Worm (Caenorhabditis elegans) whole organism, L1 larva: ENCODE results near the gene C44H9.4.

ENCODE experiments used
- C04F5.9 ChIP-seq: sonication (generic microtip); optimal IDR thresholded peaks from 2 replicates; lab custom pipeline; 2016; ENCODE audit warnings: missing genetic modification characterization, missing compliant biosample characterization
- F16B12.6 ChIP-seq: fragments of 150-350 bp; optimal IDR thresholded peaks from 2 replicates; lab custom pipeline; 2014; ENCODE audit warnings: missing biosample characterization, missing genetic modification characterization
- Y116A8C.19 ChIP-seq: sonication (generic microtip); optimal IDR thresholded peaks from 2 replicates; lab custom pipeline; 2016; ENCODE audit warnings: missing compliant biosample characterization, missing genetic modification characterization, borderline replicate concordance
- ama-1 ChIP-seq: fragments of 150-350 bp; optimal IDR thresholded peaks from 2 replicates; lab custom pipeline; 2014
- ceh-63 ChIP-seq: fragments of 200-800 bp; sonication (Bioruptor generic); optimal IDR thresholded peaks from 2 replicates; lab custom pipeline; 2018; ENCODE audit warnings: mild to moderate bottlenecking, missing genetic modification characterization, missing compliant biosample characterization
- ceh-88 ChIP-seq: fragments of 200-800 bp; sonication (Bioruptor generic); IDR thresholded peaks from 2 replicates; pipeline ENCODE4 v1.3.6; 2022; ENCODE audit warnings: missing genetic modification characterization, missing compliant biosample characterization
- ceh-90 ChIP-seq: sonication (generic microtip); optimal IDR thresholded peaks from 2 replicates; lab custom pipeline; 2016; ENCODE audit warnings: missing genetic modification characterization, missing compliant biosample characterization
- ces-1 ChIP-seq: fragments of 150-350 bp; optimal IDR thresholded peaks from 2 replicates; lab custom pipeline; 2014; ENCODE audit warnings: missing biosample characterization, missing genetic modification reagents, missing genetic modification characterization
- dpl-1 ChIP-seq, 3 experiments: fragments of 150-350 bp in 2 of 3; sonication (generic microtip) in 1 of 3; optimal IDR thresholded peaks; 2 replicates each; lab custom pipeline; 2014 to 2017; ENCODE audit warnings: missing biosample characterization in 3 of 3, missing genetic modification characterization in 3 of 3, missing genetic modification reagents in 3 of 3
- dsc-1 ChIP-seq: sonication (generic microtip); optimal IDR thresholded peaks from 2 replicates; lab custom pipeline; 2016; ENCODE audit warnings: mild to moderate bottlenecking, missing genetic modification characterization, missing compliant biosample characterization
- egl-13 ChIP-seq: sonication (generic microtip); optimal IDR thresholded peaks from 2 replicates; lab custom pipeline; 2016; ENCODE audit warnings: missing genotype, missing genetic modification reagents, missing genetic modification characterization, missing compliant biosample characterization
- elt-2 ChIP-seq: sonication (generic microtip); optimal IDR thresholded peaks from 2 replicates; lab custom pipeline; 2016; ENCODE audit warnings: missing genetic modification characterization, mild to moderate bottlenecking, inconsistent platforms, missing compliant biosample characterization, missing genetic modification reagents
- elt-3 ChIP-seq, 6 experiments: fragments of 150-350 bp in 1 of 6; sonication (generic microtip); optimal IDR thresholded peaks; 2 replicates each; lab custom pipeline; 2017 to 2018; ENCODE audit warnings: missing biosample characterization in 6 of 6, missing genetic modification characterization in 6 of 6, inconsistent platforms in 1 of 6
- ets-5 ChIP-seq: fragments of 200-800 bp; sonication (Bioruptor generic); IDR thresholded peaks from 2 replicates; pipeline ENCODE4 v1.3.6; 2022; ENCODE audit warnings: missing genetic modification characterization, missing compliant biosample characterization
- fkh-4 ChIP-seq: sonication (generic microtip); optimal IDR thresholded peaks from 2 replicates; lab custom pipeline; 2016; ENCODE audit warnings: missing compliant biosample characterization, missing genetic modification characterization, borderline replicate concordance
- fkh-8 ChIP-seq: sonication (generic microtip); optimal IDR thresholded peaks from 2 replicates; lab custom pipeline; 2016; ENCODE audit warnings: mild to moderate bottlenecking, missing genetic modification characterization, missing compliant biosample characterization
- fos-1 ChIP-seq: fragments of 150-350 bp; optimal IDR thresholded peaks from 2 replicates; lab custom pipeline; 2014; ENCODE audit warnings: missing biosample characterization, missing genetic modification characterization
- hlh-17 ChIP-seq: fragments of 200-800 bp; sonication (Bioruptor generic); optimal IDR thresholded peaks from 2 replicates; lab custom pipeline; 2018; ENCODE audit warnings: missing genetic modification characterization, mild to moderate bottlenecking, missing compliant biosample characterization, moderate library complexity, borderline replicate concordance
- hlh-4 ChIP-seq: sonication (generic microtip); optimal IDR thresholded peaks from 2 replicates; lab custom pipeline; 2016; ENCODE audit warnings: mild to moderate bottlenecking, missing genetic modification characterization, missing compliant biosample characterization
- irx-1 ChIP-seq: sonication (generic microtip); optimal IDR thresholded peaks from 2 replicates; lab custom pipeline; 2016; ENCODE audit warnings: missing genetic modification characterization, missing compliant biosample characterization
- isw-1 ChIP-seq: fragments of 200-800 bp; sonication (Bioruptor generic); IDR thresholded peaks from 2 replicates; pipeline ENCODE4 v1.3.6; 2022; ENCODE audit warnings: missing genetic modification characterization, missing compliant biosample characterization
- jun-1 ChIP-seq: fragments of 150-350 bp; optimal IDR thresholded peaks from 2 replicates; lab custom pipeline; 2014; ENCODE audit warnings: missing biosample characterization, missing genetic modification reagents, missing genetic modification characterization
- lin-14 ChIP-seq: fragments of 200-800 bp; sonication (Bioruptor generic); optimal IDR thresholded peaks from 2 replicates; lab custom pipeline; 2018; ENCODE audit warnings: mild to moderate bottlenecking, missing genetic modification characterization, moderate library complexity, missing compliant biosample characterization
- mab-9 ChIP-seq: fragments of 200-800 bp; sonication (Bioruptor generic); IDR thresholded peaks from 2 replicates; pipeline ENCODE4 v1.3.6; 2022; ENCODE audit warnings: missing genetic modification reagents, missing genetic modification characterization, missing compliant biosample characterization
- mep-1 ChIP-seq: fragments of 150-350 bp; optimal IDR thresholded peaks from 2 replicates; lab custom pipeline; 2014; ENCODE audit warnings: missing biosample characterization, missing genetic modification characterization
- nhr-11 ChIP-seq: fragments of 150-350 bp; optimal IDR thresholded peaks from 2 replicates; lab custom pipeline; 2014; ENCODE audit warnings: missing biosample characterization, missing genetic modification characterization
- nhr-12 ChIP-seq: sonication (generic microtip); optimal IDR thresholded peaks from 2 replicates; lab custom pipeline; 2017; ENCODE audit warnings: missing biosample characterization, missing genetic modification characterization
- nhr-20 ChIP-seq: sonication (generic microtip); optimal IDR thresholded peaks from 2 replicates; lab custom pipeline; 2016; ENCODE audit warnings: mild to moderate bottlenecking, missing genetic modification characterization, missing compliant biosample characterization
- nhr-28 ChIP-seq: fragments of 150-350 bp; optimal IDR thresholded peaks from 2 replicates; lab custom pipeline; 2014; ENCODE audit warnings: missing biosample characterization, missing genetic modification characterization
- nhr-47 ChIP-seq: sonication (generic microtip); optimal IDR thresholded peaks from 2 replicates; lab custom pipeline; 2016; ENCODE audit warnings: mild to moderate bottlenecking, missing genetic modification characterization, moderate library complexity, missing compliant biosample characterization
- nhr-76 ChIP-seq: sonication (generic microtip); optimal IDR thresholded peaks from 2 replicates; lab custom pipeline; 2017; ENCODE audit warnings: missing biosample characterization, missing genetic modification characterization
- nhr-84 ChIP-seq: sonication (generic microtip); optimal IDR thresholded peaks from 2 replicates; lab custom pipeline; 2017; ENCODE audit warnings: missing biosample characterization, missing genetic modification characterization
- pag-3 ChIP-seq: sonication (generic microtip); optimal IDR thresholded peaks from 2 replicates; lab custom pipeline; 2017; ENCODE audit warnings: missing genetic modification characterization, mild to moderate bottlenecking, missing compliant biosample characterization, antibody characterized with exemption, borderline replicate concordance; ENCODE audit not compliant: insufficient read depth
- pax-3 ChIP-seq: fragments of 200-800 bp; sonication (Bioruptor generic); optimal IDR thresholded peaks from 2 replicates; lab custom pipeline; 2018; ENCODE audit warnings: mild to moderate bottlenecking, missing genetic modification characterization, moderate library complexity, missing compliant biosample characterization
- pqm-1 ChIP-seq: sonication (generic microtip); optimal IDR thresholded peaks from 3 replicates; lab custom pipeline; 2017; ENCODE audit warnings: missing biosample characterization, missing genetic modification characterization
- rnt-1 ChIP-seq: sonication (generic microtip); optimal IDR thresholded peaks from 2 replicates; lab custom pipeline; 2016; ENCODE audit warnings: mild to moderate bottlenecking, missing genetic modification characterization, moderate library complexity, missing compliant biosample characterization
- snpc-4 ChIP-seq: fragments of 150-350 bp; optimal IDR thresholded peaks from 2 replicates; lab custom pipeline; 2014; ENCODE audit warnings: missing biosample characterization, missing genetic modification characterization
- snu-23 ChIP-seq: sonication (generic microtip); optimal IDR thresholded peaks from 2 replicates; lab custom pipeline; 2016; ENCODE audit warnings: missing genetic modification characterization, missing compliant biosample characterization
- sptf-1 ChIP-seq: fragments of 150-350 bp; optimal IDR thresholded peaks from 2 replicates; lab custom pipeline; 2014; ENCODE audit warnings: missing biosample characterization, missing genetic modification characterization
- swsn-7 ChIP-seq: sonication (generic microtip); optimal IDR thresholded peaks from 2 replicates; lab custom pipeline; 2016; ENCODE audit warnings: missing genetic modification characterization, missing compliant biosample characterization
- tbx-2 ChIP-seq: sonication (generic microtip); optimal IDR thresholded peaks from 2 replicates; lab custom pipeline; 2016; ENCODE audit warnings: missing genetic modification characterization, missing compliant biosample characterization
- unc-130 ChIP-seq: fragments of 150-350 bp; optimal IDR thresholded peaks from 2 replicates; lab custom pipeline; 2017; ENCODE audit warnings: missing biosample characterization, missing genetic modification characterization, inconsistent platforms
- unc-30 ChIP-seq: sonication (generic microtip); optimal IDR thresholded peaks from 2 replicates; lab custom pipeline; 2017; ENCODE audit warnings: missing biosample characterization, missing genetic modification characterization
- unc-98 ChIP-seq: fragments of 200-800 bp; sonication (Bioruptor generic); IDR thresholded peaks from 2 replicates; pipeline ENCODE4 v1.3.6; 2022; ENCODE audit warnings: missing genetic modification characterization, missing compliant biosample characterization
- vab-15 ChIP-seq: sonication (generic microtip); optimal IDR thresholded peaks from 2 replicates; lab custom pipeline; 2017; ENCODE audit warnings: missing genotype, mild to moderate bottlenecking, missing genetic modification characterization, missing compliant biosample characterization
- xbp-1 ChIP-seq: sonication (generic microtip); optimal IDR thresholded peaks from 2 replicates; lab custom pipeline; 2016; ENCODE audit warnings: missing genetic modification characterization, missing compliant biosample characterization
- zag-1 ChIP-seq: fragments of 150-350 bp; optimal IDR thresholded peaks from 2 replicates; lab custom pipeline; 2014; ENCODE audit warnings: missing biosample characterization, missing genetic modification characterization
- zip-4 ChIP-seq: fragments of 200-800 bp; sonication (Bioruptor generic); optimal IDR thresholded peaks from 2 replicates; lab custom pipeline; 2018; ENCODE audit warnings: mild to moderate bottlenecking, missing genetic modification characterization, moderate library complexity, missing compliant biosample characterization
- ztf-11 ChIP-seq, 2 experiments: sonication (generic microtip); optimal IDR thresholded peaks; 2 replicates each; lab custom pipeline; 2016 to 2017; ENCODE audit warnings: missing genetic modification characterization in 2 of 2, missing biosample characterization in 1 of 2, missing compliant biosample characterization in 1 of 2

C44H9.4 gene

DNA sequence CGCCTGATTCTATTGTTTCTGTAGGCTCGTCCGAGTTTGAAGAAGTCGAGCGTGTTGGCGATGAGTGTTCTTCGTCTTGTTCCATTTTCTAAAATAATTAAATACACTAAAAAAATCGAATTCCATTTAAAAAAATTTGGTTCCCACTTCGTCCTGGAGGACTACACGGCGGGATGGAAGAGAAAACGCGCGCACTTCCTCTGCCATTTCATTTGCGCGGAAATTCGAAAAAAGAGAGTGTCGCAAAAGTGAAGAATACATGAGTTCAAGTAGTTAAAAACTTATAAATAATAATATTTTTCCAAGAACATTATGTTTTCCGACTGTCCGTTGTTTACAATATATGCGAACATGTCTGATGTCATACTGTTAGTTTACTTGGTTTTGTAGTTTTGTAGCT, 34.5 kb downstream of the C44H9.4 start, which contains the start of gene T07F10.3 (continued):
- TF ChIP-seq nhr-12 (no peak), elt-2 (tag; lab: Kevin White, UChicago) (peak; percentile 92), nhr-47 (tag; lab: Kevin White, UChicago) (peak; percentile 98), dsc-1 (tag; lab: Kevin White, UChicago) (peak; percentile 98), C04F5.9 (peak; percentile 95), snu-23 (GFP tag; lab: Kevin White, UChicago) (peak; percentile 94), Y116A8C.19 (tag; lab: Kevin White, UChicago) (peak; percentile 94), jun-1 (peak; percentile 73), ama-1 (lab: Kevin White, UChicago) (peak; percentile 42), ets-5 (GFP tag; lab: Robert Waterston, UW) (no peak), fkh-8 (peak; percentile 90), vab-15 (peak; percentile 86), pqm-1 (tag; lab: Kevin White, UChicago) (no peak), egl-13 (peak; percentile 98), snpc-4 (tag; lab: Kevin White, UChicago) (peak; percentile 78), pag-3 (tag; lab: Kevin White, UChicago) (no peak), lin-14 (GFP tag; lab: Kevin White, UChicago) (peak; percentile 94), mep-1 (tag; lab: Kevin White, UChicago) (peak; percentile 88), ceh-90 (tag; lab: Kevin White, UChicago) (peak; percentile 100), nhr-28 (peak; percentile 16), pax-3 (tag; lab: Kevin White, UChicago) (peak; percentile 100), isw-1 (GFP tag; lab: Robert Waterston, UW) (peak; percentile 92), unc-130 (tag; lab: Kevin White, UChicago) (peak; percentile 87), elt-3 (tag; optimal IDR thresholded peaks at IDR 0.05; lab: Kevin White, UChicago) (peak in 2 of 6 experiments; percentile 60 to 69), ztf-11 (tag; optimal IDR thresholded peaks at IDR 0.05; lab: Kevin White, UChicago) (peak in 1 of 2 experiments; percentile 99), unc-98 (peak; percentile 90), ces-1 (no peak), nhr-84 (tag; lab: Kevin White, UChicago) (no peak), unc-30 (tag; lab: Kevin White, UChicago) (no peak), F16B12.6 (tag; lab: Kevin White, UChicago) (peak; percentile 55), nhr-76 (peak; percentile 8), nhr-11 (tag; lab: Kevin White, UChicago) (peak; percentile 71), sptf-1 (no peak), fos-1 (tag; lab: Kevin White, UChicago) (peak; percentile 67), xbp-1 (tag; lab: Kevin White, UChicago) (peak; percentile 96), rnt-1 (peak; percentile 100), ceh-88 (peak; percentile 88), zip-4 (peak; percentile 90), mab-9 (GFP tag; lab: Robert Waterston, UW) (peak; percentile 91), fkh-4 (peak; percentile 99), tbx-2 (peak; percentile 98), hlh-4 (tag; lab: Kevin White, UChicago) (peak; percentile 93), ceh-63 (GFP tag; lab: Kevin White, UChicago) (peak; percentile 88), irx-1 (tag; lab: Kevin White, UChicago) (peak; percentile 99), hlh-17 (GFP tag; lab: Kevin White, UChicago) (peak; percentile 95), zag-1 (tag; lab: Kevin White, UChicago) (no peak), nhr-20 (tag; lab: Kevin White, UChicago) (peak; percentile 96), swsn-7 (tag; lab: Kevin White, UChicago) (peak; percentile 95), dpl-1 (GFP tag; optimal IDR thresholded peaks at IDR 0.05; lab: Kevin White, UChicago) (peak; percentile 96 to 98 (median 98))
